3 fruit fly cellular contexts compared by ENCODE assay signal in genomic region chr3R:28332137-28332671, dm6.
TF ChIP-seq lines count a peak whose summit lies in the region.

No protein-coding gene starts in this region.

TF ChIP-seq in whole organism, adult, 20 proteins besides CTCF, POLR2A, EP300 and RAD21 (continued from another document):
- no peak for TF ChIP-seq cnc (optimal IDR thresholded peaks at IDR 0.05; lab: Kevin White, UChicago)

TF ChIP-seq in whole organism, embryonic, 481 proteins besides CTCF, POLR2A, EP300 and RAD21 (continued from another document and continues in another):
- no peak for TF ChIP-seq wek (GFP tag; optimal IDR thresholded peaks at IDR 0.05; lab: Kevin White, UChicago)
- TF ChIP-seq h (optimal IDR thresholded peaks at IDR 0.05; lab: Kevin White, UChicago), result no peak
- TF ChIP-seq jigr1 (GFP tag; IDR thresholded peaks at IDR 0.05; lab: Robert Waterston, UW), result no peak
- no peak for TF ChIP-seq insv (GFP tag; optimal IDR thresholded peaks at IDR 0.05; lab: Kevin White, UChicago)
- no peak for TF ChIP-seq pros (GFP tag; optimal IDR thresholded peaks at IDR 0.05; lab: Kevin White, UChicago)
- TF ChIP-seq sob (GFP tag; IDR thresholded peaks at IDR 0.05; lab: Robert Waterston, UW), result peak; percentile 53; the same call in 1 of the 2 replicates
- TF ChIP-seq Gug (GFP tag; IDR thresholded peaks at IDR 0.05; lab: Robert Waterston, UW), result peak; percentile 62; the same call in 2 of the 4 replicates
- TF ChIP-seq sima (GFP tag; optimal IDR thresholded peaks at IDR 0.05; lab: Kevin White, UChicago), result peak; percentile 13
- TF ChIP-seq al (GFP tag; IDR thresholded peaks at IDR 0.05; lab: Robert Waterston, UW), result peak; percentile 49
- TF ChIP-seq Trl (optimal IDR thresholded peaks at IDR 0.05; lab: Kevin White, UChicago), result no peak
- peak; percentile 44 for TF ChIP-seq Trl (GFP tag; optimal IDR thresholded peaks at IDR 0.05; lab: Kevin White, UChicago)
- TF ChIP-seq CG9817 (tag; optimal IDR thresholded peaks at IDR 0.05; lab: Kevin White, UChicago), result peak; percentile 41
- no peak for TF ChIP-seq CG31388 (GFP tag; optimal IDR thresholded peaks at IDR 0.05; lab: Kevin White, UChicago)
- TF ChIP-seq pho (GFP tag; optimal IDR thresholded peaks at IDR 0.05; lab: Kevin White, UChicago), result peak; percentile 15
- peak; percentile 89 for TF ChIP-seq sens (GFP tag; lab: Kevin White, UChicago)
- no peak for TF ChIP-seq ro (GFP tag; IDR thresholded peaks at IDR 0.05; lab: Robert Waterston, UW)
- TF ChIP-seq zfh2 (GFP tag; optimal IDR thresholded peaks at IDR 0.05; lab: Kevin White, UChicago), result peak; percentile 64
- peak; percentile 39 for TF ChIP-seq fd96Cb (tag; optimal IDR thresholded peaks at IDR 0.05; lab: Kevin White, UChicago)
- TF ChIP-seq Fer1 (GFP tag; optimal IDR thresholded peaks at IDR 0.05; lab: Kevin White, UChicago), result peak; percentile 62
- peak; percentile 65 for TF ChIP-seq Sox100B (GFP tag; optimal IDR thresholded peaks at IDR 0.05; lab: Kevin White, UChicago)
- peak; percentile 92 for TF ChIP-seq abd-A (tag; optimal IDR thresholded peaks at IDR 0.05; lab: Kevin White, UChicago)
- peak; percentile 43 for TF ChIP-seq HHEX (GFP tag; optimal IDR thresholded peaks at IDR 0.05; lab: Kevin White, UChicago)
- no peak for TF ChIP-seq cas (GFP tag; IDR thresholded peaks at IDR 0.05; lab: Robert Waterston, UW)
- TF ChIP-seq chinmo (GFP tag; IDR thresholded peaks at IDR 0.05; lab: Robert Waterston, UW; ENCODE audit: partially characterized antibody), result 0 out of 4 replicates have a peak, but pooled peaks have one; percentile 49
- TF ChIP-seq Mad (GFP tag; optimal IDR thresholded peaks at IDR 0.05; lab: Kevin White, UChicago), result peak; percentile 24
- TF ChIP-seq scrt (GFP tag; optimal IDR thresholded peaks at IDR 0.05; lab: Kevin White, UChicago), result peak; percentile 56
- peak; percentile 20 for TF ChIP-seq Atf-2 (GFP tag; optimal IDR thresholded peaks at IDR 0.05; lab: Kevin White, UChicago)
- TF ChIP-seq nerfin-1 (tag; optimal IDR thresholded peaks at IDR 0.05; lab: Kevin White, UChicago), result no peak
- TF ChIP-seq CG6254 (GFP tag; optimal IDR thresholded peaks at IDR 0.05; lab: Kevin White, UChicago), result no peak
- TF ChIP-seq CG1024 (GFP tag; IDR thresholded peaks at IDR 0.05; lab: Robert Waterston, UW), result no peak
- no peak for TF ChIP-seq CG10321 (GFP tag; IDR thresholded peaks at IDR 0.05; lab: Robert Waterston, UW)
- no peak for TF ChIP-seq Nf-YA (GFP tag; IDR thresholded peaks at IDR 0.05; lab: Robert Waterston, UW)
- peak; percentile 34 for TF ChIP-seq Hr3 (GFP tag; optimal IDR thresholded peaks at IDR 0.05; lab: Kevin White, UChicago)
- peak; percentile 61 for TF ChIP-seq kah (GFP tag; optimal IDR thresholded peaks at IDR 0.05; lab: Kevin White, UChicago)
- no peak for TF ChIP-seq CG17186 (GFP tag; optimal IDR thresholded peaks at IDR 0.05; lab: Kevin White, UChicago)
- peak; percentile 67 for TF ChIP-seq sug (tag; optimal IDR thresholded peaks at IDR 0.05; lab: Kevin White, UChicago)
- peak; percentile 33 for TF ChIP-seq CG18476 (GFP tag; optimal IDR thresholded peaks at IDR 0.05; lab: Kevin White, UChicago)
- TF ChIP-seq CG3726 (GFP tag; IDR thresholded peaks at IDR 0.05; lab: Robert Waterston, UW), result no peak
- no peak for TF ChIP-seq CG34224 (GFP tag; IDR thresholded peaks at IDR 0.05; lab: Robert Waterston, UW; ENCODE audit: partially characterized antibody)
- TF ChIP-seq CG10209 (GFP tag; optimal IDR thresholded peaks at IDR 0.05; lab: Kevin White, UChicago), result peak; percentile 43
- no peak for TF ChIP-seq CG33557 (GFP tag; optimal IDR thresholded peaks at IDR 0.05; lab: Kevin White, UChicago)
- TF ChIP-seq CG11560 (tag; IDR thresholded peaks at IDR 0.05; lab: Robert Waterston, UW), result no peak
- TF ChIP-seq lmd (GFP tag; IDR thresholded peaks at IDR 0.05; lab: Robert Waterston, UW), result peak; percentile 65; the same call in 1 of the 2 replicates
- peak; percentile 65 for TF ChIP-seq CG11504 (tag; optimal IDR thresholded peaks at IDR 0.05; lab: Kevin White, UChicago)
- TF ChIP-seq Aef1 (GFP tag; IDR thresholded peaks at IDR 0.05; lab: Robert Waterston, UW), result peak; percentile 53
- no peak for TF ChIP-seq CG9876 (GFP tag; optimal IDR thresholded peaks at IDR 0.05; lab: Kevin White, UChicago)
- no peak for TF ChIP-seq CG16815 (GFP tag; optimal IDR thresholded peaks at IDR 0.05; lab: Kevin White, UChicago)
- no peak for TF ChIP-seq pan (optimal IDR thresholded peaks at IDR 0.05; lab: Kevin White, UChicago)
- peak in 1 of 2 experiments; percentile 74 for TF ChIP-seq pan (GFP tag; optimal IDR thresholded peaks at IDR 0.05 in 1 of 2, IDR thresholded peaks at IDR 0.05 in 1 of 2)
- TF ChIP-seq unc-4 (GFP tag; IDR thresholded peaks at IDR 0.05; lab: Robert Waterston, UW; ENCODE audit: partially characterized antibody), result 0 out of 2 replicates have a peak, but pooled peaks have one; percentile 19
- peak; percentile 50; the same call in 2 of the 3 replicates for TF ChIP-seq B-H1 (GFP tag; IDR thresholded peaks at IDR 0.05; lab: Robert Waterston, UW)
- TF ChIP-seq chm (GFP tag; IDR thresholded peaks at IDR 0.05; lab: Robert Waterston, UW), result no peak
- TF ChIP-seq CG8290 (GFP tag; optimal IDR thresholded peaks at IDR 0.05; lab: Kevin White, UChicago), result no peak
- peak in 1 of 2 experiments; percentile 40 for TF ChIP-seq CG8290 (tag; optimal IDR thresholded peaks at IDR 0.05; lab: Kevin White, UChicago)
- TF ChIP-seq br (optimal IDR thresholded peaks at IDR 0.05; lab: Kevin White, UChicago), result no peak
- no peak for TF ChIP-seq eve (GFP tag; optimal IDR thresholded peaks at IDR 0.05; lab: Kevin White, UChicago)
- peak; percentile 50 for TF ChIP-seq D19B (GFP tag; optimal IDR thresholded peaks at IDR 0.05; lab: Kevin White, UChicago)
- no peak for TF ChIP-seq Lim3 (GFP tag; IDR thresholded peaks at IDR 0.05; lab: Robert Waterston, UW)
- TF ChIP-seq CG11456 (GFP tag; IDR thresholded peaks at IDR 0.05; lab: Robert Waterston, UW), result 0 out of 3 replicates have a peak, but pooled peaks have one; percentile 40
- no peak for TF ChIP-seq pum (GFP tag; optimal IDR thresholded peaks at IDR 0.05; lab: Kevin White, UChicago)
- no peak for TF ChIP-seq CkIIα-i1 (GFP tag; IDR thresholded peaks at IDR 0.05; lab: Robert Waterston, UW)
- TF ChIP-seq NK7.1 (GFP tag; optimal IDR thresholded peaks at IDR 0.05; lab: Kevin White, UChicago), result no peak
- 0 out of 2 replicates have a peak, but pooled peaks have one; percentile 11 for TF ChIP-seq ttk (GFP tag; IDR thresholded peaks at IDR 0.05; lab: Robert Waterston, UW)
- TF ChIP-seq Fer3 (tag; optimal IDR thresholded peaks at IDR 0.05; lab: Kevin White, UChicago), result peak; percentile 64
- TF ChIP-seq CG14860 (GFP tag; IDR thresholded peaks at IDR 0.05; lab: Robert Waterston, UW; ENCODE audit: partially characterized antibody), result no peak

TF ChIP-seq in whole organism, prepupa, 60 proteins besides CTCF, POLR2A, EP300 and RAD21 (continued from another document):
- TF ChIP-seq Sox15 (GFP tag; optimal IDR thresholded peaks at IDR 0.05; lab: Kevin White, UChicago) (no peak), net (GFP tag; optimal IDR thresholded peaks at IDR 0.05; lab: Kevin White, UChicago) (peak; percentile 10), Hr39 (GFP tag; optimal IDR thresholded peaks at IDR 0.05; lab: Kevin White, UChicago) (no peak), CG1621 (tag; optimal IDR thresholded peaks at IDR 0.05; lab: Kevin White, UChicago) (no peak), ss (GFP tag; optimal IDR thresholded peaks at IDR 0.05; lab: Kevin White, UChicago) (no peak), CG8119 (GFP tag; IDR thresholded peaks at IDR 0.05; lab: Robert Waterston, UW) (peak; percentile 53; the same call in 1 of the 3 replicates), CG15336 (GFP tag; IDR thresholded peaks at IDR 0.05; lab: Robert Waterston, UW) (peak; percentile 64; the same call in 1 of the 2 replicates), achi (GFP tag; optimal IDR thresholded peaks at IDR 0.05; lab: Kevin White, UChicago) (peak; percentile 32), CG6854 (GFP tag; optimal IDR thresholded peaks at IDR 0.05; lab: Kevin White, UChicago) (no peak), Gug (GFP tag; IDR thresholded peaks at IDR 0.05; lab: Robert Waterston, UW) (peak; percentile 45), esn (GFP tag; optimal IDR thresholded peaks at IDR 0.05; lab: Kevin White, UChicago) (no peak), OdsH (GFP tag; optimal IDR thresholded peaks at IDR 0.05; lab: Kevin White, UChicago) (peak; percentile 13), CG6792 (GFP tag; optimal IDR thresholded peaks at IDR 0.05; lab: Kevin White, UChicago) (no peak), lz (GFP tag; optimal IDR thresholded peaks at IDR 0.05; lab: Kevin White, UChicago) (no peak), CG6276 (GFP tag; optimal IDR thresholded peaks at IDR 0.05; lab: Kevin White, UChicago) (peak; percentile 30), pdm3 (GFP tag; optimal IDR thresholded peaks at IDR 0.05; lab: Kevin White, UChicago) (peak; percentile 24), fkh (GFP tag; optimal IDR thresholded peaks at IDR 0.05; lab: Kevin White, UChicago) (peak; percentile 62), vri (GFP tag; optimal IDR thresholded peaks at IDR 0.05; lab: Kevin White, UChicago) (no peak), Blimp-1 (GFP tag; optimal IDR thresholded peaks at IDR 0.05; lab: Kevin White, UChicago) (no peak), fd85E (GFP tag; optimal IDR thresholded peaks at IDR 0.05; lab: Kevin White, UChicago) (no peak), topi (GFP tag; optimal IDR thresholded peaks at IDR 0.05; lab: Kevin White, UChicago) (no peak), CG11294 (GFP tag; IDR thresholded peaks at IDR 0.05; lab: Robert Waterston, UW) (peak; percentile 36; the same call in 1 of the 2 replicates), CG3919 (GFP tag; optimal IDR thresholded peaks at IDR 0.05; lab: Kevin White, UChicago) (no peak), CG4318 (GFP tag; optimal IDR thresholded peaks at IDR 0.05; lab: Kevin White, UChicago) (no peak), CG31627 (GFP tag; optimal IDR thresholded peaks at IDR 0.05; lab: Kevin White, UChicago) (no peak)
